Fruit fly (Drosophila melanogaster) whole organism: Measurements from ENCODE around the gene Pex19.

Source experiments
- CG8478 ChIP-seq: fragments of >200 bp; optimal IDR thresholded peaks from 2 replicates; lab custom pipeline; 2018; ENCODE audit warnings: inconsistent platforms
- Dll ChIP-seq: fragments of >200 bp; optimal IDR thresholded peaks from 2 replicates; lab custom pipeline; 2017
- EcR ChIP-seq, 2 experiments: fragments of >200 bp; optimal IDR thresholded peaks; 2 replicates each; lab custom pipeline; 2017; ENCODE audit warnings: missing biosample characterization in 2 of 2, missing genetic modification characterization in 2 of 2, missing genetic modification reagents in 2 of 2
- pan ChIP-seq: fragments of >200 bp; optimal IDR thresholded peaks from 2 replicates; lab custom pipeline; 2017
- psq ChIP-seq: fragments of >200 bp; optimal IDR thresholded peaks from 2 replicates; lab custom pipeline; 2017
- usp ChIP-seq: fragments of >200 bp; optimal IDR thresholded peaks from 2 replicates; lab custom pipeline; 2017; ENCODE audit warnings: missing biosample characterization, missing genetic modification characterization, mixed read lengths

Pex19 gene

dm6 chr2L:12066617-12067251 lies 24.9 kb upstream of the Pex19 start, which contains the start of gene firl:
TSS of gene firl (minus strand) at chr2L:12066775.
- TF ChIP-seq usp (GFP tag; lab: Kevin White, UChicago) = no peak
- TF ChIP-seq psq (lab: Kevin White, UChicago) = no peak
- no peak for TF ChIP-seq CG8478
- no peak for TF ChIP-seq EcR (GFP tag; optimal IDR thresholded peaks at IDR 0.05; lab: Kevin White, UChicago)
- no peak for TF ChIP-seq pan (lab: Kevin White, UChicago)
- TF ChIP-seq Dll (lab: Kevin White, UChicago) = no peak

- no peak for TF ChIP-seq psq (lab: Kevin White, UChicago)
- no peak for TF ChIP-seq CG8478
- TF ChIP-seq EcR (GFP tag; optimal IDR thresholded peaks at IDR 0.05; lab: Kevin White, UChicago) = no peak
- no peak for TF ChIP-seq pan (lab: Kevin White, UChicago)
- TF ChIP-seq Dll (lab: Kevin White, UChicago) = no peak
- no peak for TF ChIP-seq usp (GFP tag; lab: Kevin White, UChicago)
Measured at dm6 chr2L:12075850-12076249, 15.8 kb upstream of the Pex19 start, which contains the start of gene CG14947. TSS of gene CG14947 (plus strand) at chr2L:12076100.

- TF ChIP-seq usp (GFP tag; lab: Kevin White, UChicago) (no peak), EcR (GFP tag; optimal IDR thresholded peaks at IDR 0.05; lab: Kevin White, UChicago) (no peak), CG8478 (no peak), pan (lab: Kevin White, UChicago) (no peak), psq (lab: Kevin White, UChicago) (no peak), Dll (lab: Kevin White, UChicago) (no peak)
Measured at dm6 chr2L:12078123-12078658, 13.4 kb upstream of the Pex19 start.

- TF ChIP-seq Dll (lab: Kevin White, UChicago) = no peak
- no peak for TF ChIP-seq pan (lab: Kevin White, UChicago)
- TF ChIP-seq psq (lab: Kevin White, UChicago) = no peak
- TF ChIP-seq EcR (GFP tag; optimal IDR thresholded peaks at IDR 0.05; lab: Kevin White, UChicago) = no peak
- TF ChIP-seq CG8478 = no peak
- TF ChIP-seq usp (GFP tag; lab: Kevin White, UChicago) = no peak
Measured at dm6 chr2L:12078695-12079094, 12.9 kb upstream of the Pex19 start.

DNA sequence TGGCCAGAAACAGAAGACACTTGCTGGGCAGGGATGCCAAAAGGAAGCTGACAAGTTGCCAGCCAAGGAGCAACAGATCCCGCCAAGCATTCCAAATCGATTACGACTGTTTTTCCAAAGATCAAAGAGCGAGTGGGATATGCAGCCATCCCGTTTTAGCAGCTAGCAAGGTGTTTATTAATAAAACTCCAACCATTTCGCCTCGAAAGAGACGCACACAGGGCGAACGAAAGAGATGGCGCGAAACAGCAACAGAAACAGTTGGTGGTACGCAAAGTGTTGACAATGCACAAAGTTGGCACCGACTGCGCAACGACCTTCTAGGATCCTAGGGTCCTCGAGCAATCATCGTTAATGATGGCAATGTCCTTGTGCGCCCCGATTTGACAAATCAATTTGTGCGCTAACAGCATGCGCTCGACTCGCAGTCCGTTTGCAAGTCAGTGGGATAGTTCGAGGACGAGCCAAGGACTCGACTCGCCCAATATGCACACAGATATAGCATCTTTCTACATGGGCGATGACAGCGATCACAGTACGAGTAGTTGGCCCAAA lies 11.7 kb upstream of the Pex19 start:
- TF ChIP-seq Dll (lab: Kevin White, UChicago) (no peak), CG8478 (no peak), usp (GFP tag; lab: Kevin White, UChicago) (no peak), EcR (GFP tag; optimal IDR thresholded peaks at IDR 0.05; lab: Kevin White, UChicago) (no peak), pan (lab: Kevin White, UChicago) (no peak), psq (lab: Kevin White, UChicago) (no peak)

- TF ChIP-seq CG8478 (no peak), Dll (lab: Kevin White, UChicago) (no peak), usp (GFP tag; lab: Kevin White, UChicago) (no peak), EcR (GFP tag; optimal IDR thresholded peaks at IDR 0.05; lab: Kevin White, UChicago) (no peak), pan (lab: Kevin White, UChicago) (no peak), psq (lab: Kevin White, UChicago) (no peak)
Measured at dm6 chr2L:12081118-12081665, 10.4 kb upstream of the Pex19 start.

dm6 chr2L:12085010-12085409 lies 6.6 kb upstream of the Pex19 start:
- no peak for TF ChIP-seq CG8478
- no peak for TF ChIP-seq Dll (lab: Kevin White, UChicago)
- no peak for TF ChIP-seq EcR (GFP tag; optimal IDR thresholded peaks at IDR 0.05; lab: Kevin White, UChicago)
- TF ChIP-seq pan (lab: Kevin White, UChicago) = no peak
- no peak for TF ChIP-seq usp (GFP tag; lab: Kevin White, UChicago)
- no peak for TF ChIP-seq psq (lab: Kevin White, UChicago)

- TF ChIP-seq psq (lab: Kevin White, UChicago) = no peak
- no peak for TF ChIP-seq EcR (GFP tag; optimal IDR thresholded peaks at IDR 0.05; lab: Kevin White, UChicago)
- TF ChIP-seq usp (GFP tag; lab: Kevin White, UChicago) = no peak
- no peak for TF ChIP-seq Dll (lab: Kevin White, UChicago)
- TF ChIP-seq pan (lab: Kevin White, UChicago) = no peak
- TF ChIP-seq CG8478 = no peak
Measured at dm6 chr2L:12085619-12086171, 5.9 kb upstream of the Pex19 start, which contains the start of gene prd. TSS of gene prd (minus strand) at chr2L:12085827.

dm6 chr2L:12087442-12087841 lies 4.2 kb upstream of the Pex19 start:
- no peak for TF ChIP-seq CG8478
- no peak for TF ChIP-seq psq (lab: Kevin White, UChicago)
- no peak for TF ChIP-seq EcR (GFP tag; optimal IDR thresholded peaks at IDR 0.05; lab: Kevin White, UChicago)
- TF ChIP-seq Dll (lab: Kevin White, UChicago) = no peak
- TF ChIP-seq usp (GFP tag; lab: Kevin White, UChicago) = no peak
- TF ChIP-seq pan (lab: Kevin White, UChicago) = no peak

DNA sequence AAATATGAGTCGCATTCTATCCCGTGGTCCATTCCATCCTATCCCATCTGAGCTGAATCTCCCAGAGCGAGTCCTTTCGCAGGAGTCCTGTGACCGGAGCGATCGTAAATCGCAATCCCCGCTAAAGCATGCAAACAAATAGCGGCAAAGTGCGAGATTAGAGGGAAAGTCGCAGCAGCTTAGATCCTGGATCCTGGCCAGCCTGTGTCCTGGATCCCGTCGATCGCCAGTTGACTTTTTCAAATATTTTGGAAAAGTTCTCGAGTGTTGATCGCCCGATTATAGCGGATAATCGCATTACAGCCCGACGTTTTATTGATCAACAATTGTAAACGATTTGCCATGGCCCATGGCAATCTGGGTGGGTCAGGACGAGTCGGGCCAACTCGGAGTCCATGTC lies 2.5 kb upstream of the Pex19 start:
- TF ChIP-seq pan (lab: Kevin White, UChicago) = no peak
- TF ChIP-seq usp (GFP tag; lab: Kevin White, UChicago) = no peak
- no peak for TF ChIP-seq Dll (lab: Kevin White, UChicago)
- no peak for TF ChIP-seq psq (lab: Kevin White, UChicago)

dm6 chr2L:12092041-12092440 lies 419 bp downstream of the Pex19 start:
- TF ChIP-seq psq (lab: Kevin White, UChicago) (no peak), Dll (lab: Kevin White, UChicago) (no peak), CG8478 (no peak), EcR (GFP tag; optimal IDR thresholded peaks at IDR 0.05; lab: Kevin White, UChicago) (no peak), pan (lab: Kevin White, UChicago) (no peak), usp (GFP tag; lab: Kevin White, UChicago) (no peak)
